Worm (Caenorhabditis elegans) whole organism, L4 larva: ENCODE data around the gene mep-1.

Experiments used
- F26F4.8 ChIP-seq: fragments of 200-800 bp; sonication (Bioruptor generic); conservative IDR thresholded peaks from 2 replicates; pipeline ENCODE4 v1.3.6; 2022; ENCODE audit warnings: missing genetic modification characterization, missing compliant biosample characterization
- F49E8.2 ChIP-seq: sonication (generic microtip); optimal IDR thresholded peaks from 2 replicates; lab custom pipeline; 2016; ENCODE audit warnings: missing compliant biosample characterization, mild to moderate bottlenecking, missing genetic modification characterization, borderline replicate concordance
- T20F7.1 ChIP-seq: fragments of 200-800 bp; sonication (Bioruptor generic); optimal IDR thresholded peaks from 2 replicates; lab custom pipeline; 2018; ENCODE audit warnings: mild to moderate bottlenecking, missing genetic modification characterization, missing compliant biosample characterization
- Y105C5A.15 ChIP-seq: fragments of 200-800 bp; sonication (Bioruptor generic); IDR thresholded peaks from 2 replicates; pipeline ENCODE4 v1.3.6; 2022; ENCODE audit warnings: missing genetic modification characterization, missing compliant biosample characterization
- Y48G9A.11 ChIP-seq: fragments of 200-800 bp; sonication (Bioruptor generic); IDR thresholded peaks from 2 replicates; pipeline ENCODE4 v1.3.6; 2022; ENCODE audit warnings: missing genetic modification reagents, missing genetic modification characterization, missing compliant biosample characterization
- ZK337.2 ChIP-seq: fragments of 200-800 bp; sonication (Bioruptor generic); IDR thresholded peaks from 2 replicates; pipeline ENCODE4 v1.3.6; 2022; ENCODE audit warnings: missing genetic modification reagents, missing genetic modification characterization, missing compliant biosample characterization
- ZK546.5 ChIP-seq, 2 experiments: sonication (generic microtip); optimal IDR thresholded peaks; 2 replicates each; lab custom pipeline; 2017; ENCODE audit warnings: missing biosample characterization in 2 of 2, missing genetic modification characterization in 2 of 2
- aha-1 ChIP-seq: fragments of 150-350 bp; peaks from one replicate; lab custom pipeline; 2014; ENCODE audit warnings: missing biosample characterization, missing genetic modification characterization
- ama-1 ChIP-seq: fragments of 150-350 bp; optimal IDR thresholded peaks from 2 replicates; lab custom pipeline; 2014; ENCODE audit warnings: inconsistent platforms, mixed read lengths
- arid-1 ChIP-seq: fragments of 200-800 bp; sonication (Bioruptor generic); conservative IDR thresholded peaks from 2 replicates; pipeline ENCODE4 v1.3.6; 2022; ENCODE audit warnings: missing genetic modification reagents, missing genetic modification characterization, missing compliant biosample characterization
- ceh-20 ChIP-seq: fragments of 200-800 bp; sonication (Bioruptor generic); IDR thresholded peaks from 2 replicates; pipeline ENCODE4 v1.3.6; 2022; ENCODE audit warnings: missing genetic modification reagents, missing genetic modification characterization, missing compliant biosample characterization
- ceh-32 ChIP-seq: sonication (generic microtip); optimal IDR thresholded peaks from 2 replicates; lab custom pipeline; 2016; ENCODE audit warnings: mild to moderate bottlenecking, missing genetic modification characterization, missing compliant biosample characterization; ENCODE audit not compliant: poor library complexity
- ctbp-1 ChIP-seq: fragments of 200-800 bp; sonication (Bioruptor generic); IDR thresholded peaks from 2 replicates; pipeline ENCODE4 v1.3.6; 2022; ENCODE audit warnings: missing genetic modification reagents, missing genetic modification characterization, missing compliant biosample characterization
- daf-19 ChIP-seq: fragments of 200-800 bp; sonication (Bioruptor generic); conservative IDR thresholded peaks from 2 replicates; pipeline ENCODE4 v1.3.6; 2022; ENCODE audit warnings: missing genetic modification characterization, missing compliant biosample characterization
- dmd-8 ChIP-seq: fragments of 200-800 bp; sonication (Bioruptor generic); IDR thresholded peaks from 2 replicates; pipeline ENCODE4 v1.3.6; 2022; ENCODE audit warnings: missing genetic modification characterization, missing compliant biosample characterization
- dmd-9 ChIP-seq: fragments of 200-800 bp; sonication (Bioruptor generic); IDR thresholded peaks from 2 replicates; pipeline ENCODE4 v1.3.6; 2022; ENCODE audit warnings: missing genetic modification reagents, missing genetic modification characterization, missing compliant biosample characterization
- dpl-1 ChIP-seq: fragments of 150-350 bp; optimal IDR thresholded peaks from 2 replicates; lab custom pipeline; 2014; ENCODE audit warnings: missing biosample characterization, missing genetic modification reagents, missing genetic modification characterization
- dve-1 ChIP-seq: sonication (generic microtip); optimal IDR thresholded peaks from 2 replicates; lab custom pipeline; 2017; ENCODE audit warnings: antibody characterized with exemption, mild to moderate bottlenecking, missing genetic modification characterization, missing compliant biosample characterization; ENCODE audit not compliant: insufficient read depth
- gei-8 ChIP-seq: fragments of 200-800 bp; sonication (Bioruptor generic); optimal IDR thresholded peaks from 2 replicates; lab custom pipeline; 2018; ENCODE audit warnings: mild to moderate bottlenecking, missing genetic modification characterization, missing compliant biosample characterization
- hif-1 ChIP-seq, 2 experiments: sonication (generic microtip); optimal IDR thresholded peaks; 2 replicates each; lab custom pipeline; 2016 to 2017; ENCODE audit warnings: missing compliant biosample characterization in 2 of 2, missing genetic modification characterization in 2 of 2, missing genetic modification reagents in 2 of 2, missing genotype in 2 of 2, mild to moderate bottlenecking in 1 of 2
- lir-3 ChIP-seq: sonication (generic microtip); optimal IDR thresholded peaks from 2 replicates; lab custom pipeline; 2016; ENCODE audit warnings: mild to moderate bottlenecking, missing genetic modification characterization, missing compliant biosample characterization
- nhr-10 ChIP-seq: fragments of 150-350 bp; optimal IDR thresholded peaks from 2 replicates; lab custom pipeline; 2014; ENCODE audit warnings: missing biosample characterization, missing genetic modification characterization
- nhr-111 ChIP-seq: fragments of 200-800 bp; sonication (Bioruptor generic); optimal IDR thresholded peaks from 2 replicates; lab custom pipeline; 2018; ENCODE audit warnings: mild to moderate bottlenecking, missing genetic modification characterization, missing compliant biosample characterization
- nhr-41 ChIP-seq: fragments of 200-800 bp; sonication (Bioruptor generic); IDR thresholded peaks from 2 replicates; pipeline ENCODE4 v1.3.6; 2022; ENCODE audit warnings: missing genetic modification reagents, missing genetic modification characterization, missing compliant biosample characterization
- nhr-77 ChIP-seq: fragments of 150-350 bp; optimal IDR thresholded peaks from 2 replicates; lab custom pipeline; 2014; ENCODE audit warnings: missing biosample characterization, missing genetic modification characterization
- pqm-1 ChIP-seq: sonication (generic microtip); optimal IDR thresholded peaks from 2 replicates; lab custom pipeline; 2017; ENCODE audit warnings: missing biosample characterization, missing genetic modification characterization
- saeg-2 ChIP-seq: fragments of 200-800 bp; sonication (Bioruptor generic); IDR thresholded peaks from 2 replicates; pipeline ENCODE4 v1.3.6; 2022; ENCODE audit warnings: missing genetic modification reagents, missing genetic modification characterization, missing compliant biosample characterization
- sdz-12 ChIP-seq: fragments of 200-800 bp; sonication (Bioruptor generic); optimal IDR thresholded peaks from 2 replicates; lab custom pipeline; 2018; ENCODE audit warnings: mild to moderate bottlenecking, missing genetic modification characterization, missing compliant biosample characterization
- set-16 ChIP-seq: fragments of 200-800 bp; sonication (Bioruptor generic); IDR thresholded peaks from 2 replicates; pipeline ENCODE4 v1.3.6; 2022; ENCODE audit warnings: missing genetic modification reagents, missing genetic modification characterization, missing compliant biosample characterization
- unc-62 ChIP-seq, 3 experiments: fragments of 150-350 bp in 1 of 3; sonication (generic microtip); optimal IDR thresholded peaks in 2 of 3; peaks in 1 of 3; 1 replicate in 1 of 3; 2 replicates in 2 of 3; lab custom pipeline; 2014 to 2017; ENCODE audit warnings: missing biosample characterization in 3 of 3, missing genetic modification characterization in 3 of 3, missing genetic modification reagents in 3 of 3, missing genotype in 1 of 3
- vab-7 ChIP-seq: fragments of 200-800 bp; sonication (Bioruptor generic); IDR thresholded peaks from 2 replicates; pipeline ENCODE4 v1.3.6; 2022; ENCODE audit warnings: missing genetic modification reagents, missing genetic modification characterization, missing compliant biosample characterization
- ztf-11 ChIP-seq: fragments of 150-350 bp; optimal IDR thresholded peaks from 2 replicates; lab custom pipeline; 2014; ENCODE audit warnings: missing biosample characterization, missing genetic modification characterization
- ztf-7 ChIP-seq: fragments of 150-350 bp; optimal IDR thresholded peaks from 2 replicates; lab custom pipeline; 2014; ENCODE audit warnings: missing biosample characterization, missing genetic modification characterization

The mep-1 gene

ce11 chrIV:11549694-11550093 is 25.3 kb downstream of the mep-1 start (continued):
- TF ChIP-seq unc-62 (GFP tag; optimal IDR thresholded peaks at IDR 0.05 in 1 of 2; lab: Kevin White, UChicago): peak in 1 of 2 experiments; percentile 96
- TF ChIP-seq unc-62 (tag; optimal IDR thresholded peaks at IDR 0.05; lab: Kevin White, UChicago): no peak
- TF ChIP-seq pqm-1: peak; percentile 29
- TF ChIP-seq nhr-77: peak; percentile 88
- TF ChIP-seq dpl-1 (GFP tag; lab: Kevin White, UChicago): peak; percentile 38
- TF ChIP-seq lir-3 (tag; lab: Kevin White, UChicago): peak; percentile 61
- peak; percentile 55 for TF ChIP-seq F49E8.2 (tag; lab: Kevin White, UChicago)
- peak; percentile 74 for TF ChIP-seq T20F7.1 (GFP tag; lab: Kevin White, UChicago)
- peak; percentile 73; the same call in 1 of the 2 replicates for TF ChIP-seq ZK337.2 (GFP tag; lab: Robert Waterston, UW)
- TF ChIP-seq ztf-11 (tag; lab: Kevin White, UChicago): no peak
- peak; percentile 83 for TF ChIP-seq aha-1 (tag; lab: Kevin White, UChicago)
- TF ChIP-seq nhr-41: peak; percentile 69
- TF ChIP-seq daf-19 (GFP tag; lab: Robert Waterston, UW): peak; percentile 72
- TF ChIP-seq dve-1 (tag; lab: Kevin White, UChicago): no peak
- TF ChIP-seq nhr-111: peak; percentile 75
- TF ChIP-seq ama-1 (lab: Kevin White, UChicago): no peak
- TF ChIP-seq ztf-7 (tag; lab: Kevin White, UChicago): peak; percentile 39
- TF ChIP-seq ZK546.5 (tag; optimal IDR thresholded peaks at IDR 0.05; lab: Kevin White, UChicago): no peak
- TF ChIP-seq Y105C5A.15 (GFP tag; lab: Robert Waterston, UW): peak; percentile 39; the same call in 1 of the 2 replicates

- TF ChIP-seq saeg-2 (GFP tag; lab: Robert Waterston, UW) (no peak), daf-19 (GFP tag; lab: Robert Waterston, UW) (no peak), sdz-12 (GFP tag; lab: Kevin White, UChicago) (no peak), dmd-9 (GFP tag; lab: Robert Waterston, UW) (no peak), vab-7 (GFP tag; lab: Robert Waterston, UW) (no peak), hif-1 (tag; optimal IDR thresholded peaks at IDR 0.05; lab: Kevin White, UChicago) (no peak), dve-1 (tag; lab: Kevin White, UChicago) (no peak), ceh-32 (tag; lab: Kevin White, UChicago) (no peak), nhr-10 (no peak)
These were observed 27.4 kb downstream of the mep-1 start, which contains the start of gene col-128 for ce11 chrIV:11551813-11552212. Gene col-128 (minus strand): TSS chrIV:11551960.

- TF ChIP-seq dpl-1 (GFP tag; lab: Kevin White, UChicago) (peak; percentile 21), T20F7.1 (GFP tag; lab: Kevin White, UChicago) (peak; percentile 1), saeg-2 (GFP tag; lab: Robert Waterston, UW) (no peak), ceh-20 (GFP tag; lab: Robert Waterston, UW) (no peak), ctbp-1 (GFP tag; lab: Robert Waterston, UW) (no peak), F49E8.2 (tag; lab: Kevin White, UChicago) (peak; percentile 28), daf-19 (GFP tag; lab: Robert Waterston, UW) (no peak), arid-1 (GFP tag; lab: Robert Waterston, UW) (no peak), F26F4.8 (GFP tag; lab: Robert Waterston, UW) (no peak), ztf-7 (tag; lab: Kevin White, UChicago) (no peak), ama-1 (lab: Kevin White, UChicago) (peak; percentile 6), aha-1 (tag; lab: Kevin White, UChicago) (peak; percentile 13), sdz-12 (GFP tag; lab: Kevin White, UChicago) (no peak)
These were observed 37.2 kb downstream of the mep-1 start, which contains the start of gene F12F6.7 for ce11 chrIV:11561677-11562076. Gene F12F6.7 (minus strand): TSS chrIV:11561833.

- no peak for TF ChIP-seq dmd-8 (GFP tag; lab: Robert Waterston, UW)
- TF ChIP-seq aha-1 (tag; lab: Kevin White, UChicago): peak; percentile 94
These were observed 38.6 kb downstream of the mep-1 start for ce11 chrIV:11563090-11563489.

- TF ChIP-seq aha-1 (tag; lab: Kevin White, UChicago) (peak; percentile 0), set-16 (GFP tag; lab: Robert Waterston, UW) (peak; percentile 96), Y48G9A.11 (0 out of 2 replicates have a peak, but pooled peaks have one; percentile 14), Y105C5A.15 (GFP tag; lab: Robert Waterston, UW) (no peak), gei-8 (GFP tag; lab: Kevin White, UChicago) (no peak)
These were observed 40.6 kb downstream of the mep-1 start for ce11 chrIV:11565022-11565421.
